Worm (Caenorhabditis elegans): ENCODE results near the gene F01G10.9.

F01G10.9 gene

DNA sequence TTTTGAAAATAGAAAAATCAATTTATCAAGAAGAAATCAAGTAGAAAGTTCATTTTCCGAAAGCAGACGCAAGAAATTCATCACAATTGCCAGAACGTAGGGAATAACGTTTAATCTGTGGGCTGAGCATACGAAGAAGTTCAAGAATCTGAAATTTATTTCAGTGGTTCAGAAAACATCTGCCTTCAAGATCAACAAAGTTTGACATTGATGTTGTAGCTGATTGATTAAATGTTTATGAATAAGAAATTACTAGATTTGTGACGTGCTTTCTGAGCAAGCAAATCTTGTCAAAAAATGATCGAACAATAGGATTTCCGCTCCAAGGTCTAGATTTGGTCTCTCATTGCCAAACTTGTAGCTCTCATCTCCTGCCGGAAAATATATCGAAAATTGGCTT is 53.3 kb downstream of the F01G10.9 start, which contains the start of gene K04D7.6:
K04D7.6 (minus strand) TSS at position 101 of the 400 bp plus-strand sequence.
- no peak for TF ChIP-seq jun-1 (tag; optimal IDR thresholded peaks at IDR 0.05)
- no peak for TF ChIP-seq fkh-8 (tag; optimal IDR thresholded peaks at IDR 0.05)
- no peak for TF ChIP-seq hlh-17 (GFP tag; optimal IDR thresholded peaks at IDR 0.05; ENCODE audit: borderline replicate concordance)
- TF ChIP-seq hlh-4 (tag; optimal IDR thresholded peaks at IDR 0.05): no peak
- TF ChIP-seq lin-14 (GFP tag; optimal IDR thresholded peaks at IDR 0.05): no peak
- no peak for TF ChIP-seq sptf-1 (tag; optimal IDR thresholded peaks at IDR 0.05)
- TF ChIP-seq hpl-2 (GFP tag; optimal IDR thresholded peaks at IDR 0.05): no peak
- TF ChIP-seq lin-35 (GFP tag; optimal IDR thresholded peaks at IDR 0.05): no peak
- no peak for TF ChIP-seq ceh-90 (tag; optimal IDR thresholded peaks at IDR 0.05)
- TF ChIP-seq snu-23 (GFP tag; optimal IDR thresholded peaks at IDR 0.05): no peak
- TF ChIP-seq unc-30 (tag; optimal IDR thresholded peaks at IDR 0.05): no peak
- TF ChIP-seq nhr-71 (tag; optimal IDR thresholded peaks at IDR 0.05): no peak
- no peak for TF ChIP-seq fos-1 (tag; optimal IDR thresholded peaks at IDR 0.05)
- TF ChIP-seq zag-1 (tag; optimal IDR thresholded peaks at IDR 0.05): no peak
- no peak for TF ChIP-seq xbp-1 (tag; optimal IDR thresholded peaks at IDR 0.05)
- no peak for TF ChIP-seq unc-130 (tag; optimal IDR thresholded peaks at IDR 0.05)
- TF ChIP-seq nhr-77 (tag; optimal IDR thresholded peaks at IDR 0.05): no peak
- TF ChIP-seq swsn-7 (tag; optimal IDR thresholded peaks at IDR 0.05): no peak

Measured in whole organism, L1 larva.